Fruit fly (Drosophila melanogaster): ENCODE measurements around the gene Rh5.
A peak's percentile ranks its signal among the peaks of the same experiment; 100 is the strongest.

Rh5 gene

DNA sequence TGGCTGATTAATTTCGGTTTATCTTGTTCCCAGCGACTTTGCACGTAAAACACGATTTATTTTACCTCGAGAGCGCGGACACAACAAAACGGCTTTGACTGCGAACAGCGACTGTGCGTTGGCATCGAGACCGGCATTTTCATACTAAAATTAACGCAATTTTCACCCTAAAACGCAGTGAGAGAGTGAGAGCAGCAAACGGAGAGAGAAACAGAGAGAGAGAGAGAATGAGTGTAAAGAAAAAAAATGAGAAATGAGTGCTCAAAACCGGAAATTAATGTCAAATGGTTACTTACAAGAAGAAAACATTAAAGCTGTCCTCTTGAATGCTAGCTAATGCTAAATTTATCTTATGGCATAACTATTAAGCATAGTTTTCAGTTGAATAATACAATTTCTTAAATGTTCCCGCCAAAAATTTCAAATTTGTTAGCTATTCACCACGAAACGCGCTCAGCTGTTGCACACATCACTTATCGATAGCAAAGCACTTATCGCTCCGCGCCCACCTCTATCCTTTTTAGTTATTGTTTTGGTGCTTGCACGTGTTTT is 48.0 kb downstream of the Rh5 start, which contains the start of the genes JhI-21, RpL7-like and CG34164:
JhI-21 (minus strand) TSS at position 206 of the 552 bp plus-strand sequence.
RpL7-like (plus strand) TSS at position 490 of the 552 bp plus-strand sequence.
CG34164 (plus strand) TSS at position 512 of the 552 bp plus-strand sequence.
- TF ChIP-seq CG12768 (GFP tag; optimal IDR thresholded peaks at IDR 0.05) (peak; percentile 4), Mnt (GFP tag; optimal IDR thresholded peaks at IDR 0.05) (peak; percentile 87), CG14711 (tag; optimal IDR thresholded peaks at IDR 0.05) (no peak), pad (GFP tag; optimal IDR thresholded peaks at IDR 0.05) (no peak), cic (GFP tag; optimal IDR thresholded peaks at IDR 0.05) (no peak), tj (GFP tag; optimal IDR thresholded peaks at IDR 0.05) (peak; percentile 57), CG7101 (tag; optimal IDR thresholded peaks at IDR 0.05) (no peak)
